Fruit fly (Drosophila melanogaster) whole organism, embryonic: ENCODE results near the gene CG10602.

ENCODE experiments used
- B-H1 ChIP-seq: fragments of 200-800 bp; sonication (Bioruptor generic); IDR thresholded peaks from 3 replicates; pipeline ENCODE4 v1.3.6; 2022; ENCODE audit warnings: missing biosample characterization, missing genetic modification characterization
- CG10654 ChIP-seq: fragments of 200-800 bp; sonication (Bioruptor generic); optimal IDR thresholded peaks from 2 replicates; lab custom pipeline; 2016; ENCODE audit warnings: missing biosample characterization, missing genetic modification characterization
- CG10959 ChIP-seq: fragments of 200-800 bp; sonication (Bioruptor generic); IDR thresholded peaks from 2 replicates; pipeline ENCODE4 v1.3.6; 2022; ENCODE audit warnings: missing biosample characterization, missing genetic modification characterization
- CG11456 ChIP-seq: fragments of 200-800 bp; sonication (Bioruptor generic); IDR thresholded peaks from 3 replicates; pipeline ENCODE4 v1.3.6; 2022; ENCODE audit warnings: missing biosample characterization, missing genetic modification characterization
- CG12071 ChIP-seq: fragments of 200-800 bp; sonication (Bioruptor generic); optimal IDR thresholded peaks from 3 replicates; lab custom pipeline; 2018; ENCODE audit warnings: missing biosample characterization, mild to moderate bottlenecking, missing genetic modification characterization
- CG13775 ChIP-seq: fragments of 200-800 bp; sonication (Bioruptor generic); optimal IDR thresholded peaks from 3 replicates; lab custom pipeline; 2017; ENCODE audit warnings: missing biosample characterization, mild to moderate bottlenecking, missing genetic modification characterization
- CG14050 ChIP-seq: fragments of 200-800 bp; sonication (Bioruptor generic); IDR thresholded peaks from 3 replicates; pipeline ENCODE4 v1.3.6; 2022; ENCODE audit warnings: missing biosample characterization, missing genetic modification characterization
- CG16779 ChIP-seq: fragments of 200-800 bp; sonication (Bioruptor generic); IDR thresholded peaks from 2 replicates; pipeline ENCODE4 v1.3.6; 2022; ENCODE audit warnings: missing biosample characterization, missing genetic modification characterization
- CG17359 ChIP-seq: fragments of 200-800 bp; sonication (Bioruptor generic); optimal IDR thresholded peaks from 3 replicates; lab custom pipeline; 2018; ENCODE audit warnings: missing biosample characterization, mild to moderate bottlenecking, missing genetic modification characterization, moderate library complexity
- CG17568 ChIP-seq: fragments of 200-800 bp; sonication (Bioruptor generic); optimal IDR thresholded peaks from 2 replicates; lab custom pipeline; 2018; ENCODE audit warnings: missing biosample characterization, mild to moderate bottlenecking, missing genetic modification characterization, moderate library complexity
- CG17912 ChIP-seq: fragments of 200-800 bp; sonication (Bioruptor generic); optimal IDR thresholded peaks from 2 replicates; lab custom pipeline; 2018; ENCODE audit warnings: missing biosample characterization, mild to moderate bottlenecking, missing genetic modification characterization
- CG18262 ChIP-seq: fragments of 200-800 bp; optimal IDR thresholded peaks from 3 replicates; lab custom pipeline; 2019; ENCODE audit warnings: missing biosample characterization, mild to moderate bottlenecking, missing genetic modification characterization, moderate library complexity
- CG6175 ChIP-seq: fragments of 200-800 bp; sonication (Bioruptor generic); IDR thresholded peaks from 3 replicates; pipeline ENCODE4 v1.3.6; 2022; ENCODE audit warnings: missing biosample characterization, missing genetic modification characterization
- CG6254 ChIP-seq: fragments of 200-800 bp; sonication (Bioruptor generic); optimal IDR thresholded peaks from 3 replicates; lab custom pipeline; 2017; ENCODE audit warnings: mild to moderate bottlenecking, missing biosample characterization, missing genetic modification reagents, missing genetic modification characterization
- CG6272 ChIP-seq: fragments of 200-800 bp; sonication (Bioruptor generic); IDR thresholded peaks from 2 replicates; pipeline ENCODE4 v1.3.6; 2022; ENCODE audit warnings: missing biosample characterization, missing genetic modification characterization
- CG6654 ChIP-seq: fragments of 200-800 bp; sonication (Bioruptor generic); optimal IDR thresholded peaks from 2 replicates; lab custom pipeline; 2017; ENCODE audit warnings: missing biosample characterization, mild to moderate bottlenecking, missing genetic modification characterization
- CG6765 ChIP-seq: fragments of 200-800 bp; sonication (Bioruptor generic); optimal IDR thresholded peaks from 3 replicates; lab custom pipeline; 2017; ENCODE audit warnings: missing biosample characterization, mild to moderate bottlenecking, missing genetic modification characterization
- CG6813 ChIP-seq: fragments of 200-800 bp; sonication (Bioruptor generic); optimal IDR thresholded peaks from 2 replicates; lab custom pipeline; 2017; ENCODE audit warnings: missing biosample characterization, missing genetic modification characterization, mild to moderate bottlenecking, moderate library complexity, missing genetic modification reagents
- CG7786 ChIP-seq: fragments of 200-800 bp; sonication (Bioruptor generic); optimal IDR thresholded peaks from 2 replicates; lab custom pipeline; 2016; ENCODE audit warnings: missing biosample characterization, missing genetic modification characterization
- CHES-1-like ChIP-seq: fragments of 200-800 bp; sonication (Bioruptor generic); optimal IDR thresholded peaks from 2 replicates; lab custom pipeline; 2016; ENCODE audit warnings: missing biosample characterization, missing genetic modification characterization
- CTCF ChIP-seq: fragments of 200-800 bp; sonication (Bioruptor generic); optimal IDR thresholded peaks from 2 replicates; lab custom pipeline; 2017; ENCODE audit warnings: missing biosample characterization, mild to moderate bottlenecking, missing genetic modification characterization, moderate library complexity
- Eip74EF ChIP-seq, 2 experiments: fragments of 200-800 bp in 1 of 2; fragments of >200 bp in 1 of 2; sonication (Bioruptor generic) in 1 of 2; optimal IDR thresholded peaks; 2 replicates each; lab custom pipeline; 2017 to 2019; ENCODE audit warnings: missing biosample characterization in 2 of 2, missing genetic modification characterization in 2 of 2, mild to moderate bottlenecking in 1 of 2, moderate library complexity in 1 of 2
- Gug ChIP-seq: fragments of 200-800 bp; sonication (Bioruptor generic); IDR thresholded peaks from 4 replicates; pipeline ENCODE4 v1.3.6; 2022; ENCODE audit warnings: missing biosample characterization, missing genetic modification characterization
- Hand ChIP-seq: fragments of 200-800 bp; sonication (Bioruptor generic); optimal IDR thresholded peaks from 2 replicates; lab custom pipeline; 2017; ENCODE audit warnings: mild to moderate bottlenecking, missing biosample characterization, missing genetic modification reagents, missing genetic modification characterization
- Hr3 ChIP-seq: fragments of 200-800 bp; sonication (Bioruptor generic); optimal IDR thresholded peaks from 3 replicates; lab custom pipeline; 2016; ENCODE audit warnings: missing biosample characterization, missing genetic modification characterization
- Hr39 ChIP-seq: fragments of >200 bp; optimal IDR thresholded peaks from 2 replicates; lab custom pipeline; 2017
- Mad ChIP-seq: fragments of 200-800 bp; sonication (Bioruptor generic); optimal IDR thresholded peaks from 2 replicates; lab custom pipeline; 2016; ENCODE audit warnings: missing biosample characterization, missing genetic modification characterization
- Max ChIP-seq: fragments of 200-800 bp; sonication (Bioruptor generic); optimal IDR thresholded peaks from 2 replicates; lab custom pipeline; 2016; ENCODE audit warnings: missing biosample characterization, mild to moderate bottlenecking, missing genetic modification characterization
- Oli ChIP-seq: fragments of 200-800 bp; sonication (Bioruptor generic); optimal IDR thresholded peaks from 2 replicates; lab custom pipeline; 2018; ENCODE audit warnings: missing biosample characterization, mild to moderate bottlenecking, missing genetic modification characterization, moderate library complexity
- Optix ChIP-seq: fragments of 200-800 bp; sonication (Bioruptor generic); IDR thresholded peaks from 3 replicates; pipeline ENCODE4 v1.3.6; 2022; ENCODE audit warnings: missing biosample characterization, missing genetic modification characterization
- Sin3A ChIP-seq: fragments of >200 bp; optimal IDR thresholded peaks from 2 replicates; lab custom pipeline; 2018
- Sox102F ChIP-seq: fragments of 200-800 bp; sonication (Bioruptor generic); optimal IDR thresholded peaks from 2 replicates; lab custom pipeline; 2018; ENCODE audit warnings: missing biosample characterization, mild to moderate bottlenecking, missing genetic modification characterization, moderate library complexity
- Taf1 ChIP-seq: fragments of 200-800 bp; sonication (Bioruptor generic); IDR thresholded peaks from 2 replicates; pipeline ENCODE4 v1.3.6; 2022; ENCODE audit warnings: missing biosample characterization, missing genetic modification characterization
- Xbp1 ChIP-seq: fragments of 200-800 bp; sonication (Bioruptor generic); optimal IDR thresholded peaks from 3 replicates; lab custom pipeline; 2016; ENCODE audit warnings: missing biosample characterization, mild to moderate bottlenecking, missing genetic modification characterization
- ash1 ChIP-seq: fragments of 200-800 bp; sonication (Bioruptor generic); optimal IDR thresholded peaks from 2 replicates; lab custom pipeline; 2018; ENCODE audit warnings: missing biosample characterization, mild to moderate bottlenecking, missing genetic modification characterization
- bbx ChIP-seq: fragments of 200-800 bp; sonication (Bioruptor generic); IDR thresholded peaks from 2 replicates; pipeline ENCODE4 v1.3.6; 2022; ENCODE audit warnings: missing biosample characterization, missing genetic modification characterization; ENCODE audit not compliant: partially characterized antibody
- chinmo ChIP-seq: fragments of 200-800 bp; sonication (Bioruptor generic); IDR thresholded peaks from 4 replicates; pipeline ENCODE4 v1.3.6; 2022; ENCODE audit warnings: missing biosample characterization, missing genetic modification characterization; ENCODE audit not compliant: partially characterized antibody
- crol ChIP-seq: fragments of 200-800 bp; sonication (Bioruptor generic); IDR thresholded peaks from 2 replicates; pipeline ENCODE4 v1.3.6; 2022; ENCODE audit warnings: missing biosample characterization, missing genetic modification characterization
- eyg ChIP-seq: fragments of 200-800 bp; sonication (Bioruptor generic); optimal IDR thresholded peaks from 3 replicates; lab custom pipeline; 2016; ENCODE audit warnings: missing biosample characterization, missing genetic modification characterization
- gfzf ChIP-seq: fragments of 200-800 bp; sonication (Bioruptor generic); optimal IDR thresholded peaks from 2 replicates; lab custom pipeline; 2016; ENCODE audit warnings: missing biosample characterization, mild to moderate bottlenecking, missing genetic modification characterization, moderate library complexity
- her ChIP-seq: fragments of 200-800 bp; sonication (Bioruptor generic); optimal IDR thresholded peaks from 2 replicates; lab custom pipeline; 2016; ENCODE audit warnings: missing biosample characterization, missing genetic modification characterization
- ind ChIP-seq: fragments of 200-800 bp; sonication (Bioruptor generic); optimal IDR thresholded peaks from 3 replicates; lab custom pipeline; 2016; ENCODE audit warnings: missing biosample characterization, missing genetic modification characterization
- kni ChIP-seq: fragments of 200-800 bp; sonication (Bioruptor generic); optimal IDR thresholded peaks from 3 replicates; lab custom pipeline; 2017; ENCODE audit warnings: mild to moderate bottlenecking, missing biosample characterization, missing genetic modification reagents, missing genetic modification characterization
- maf-S ChIP-seq: fragments of 200-800 bp; sonication (Bioruptor generic); optimal IDR thresholded peaks from 2 replicates; lab custom pipeline; 2016; ENCODE audit warnings: missing biosample characterization, missing genetic modification characterization
- sc ChIP-seq, 3 experiments: fragments of >200 bp in 2 of 3; fragments of 200-800 bp in 1 of 3; sonication (Bioruptor generic) in 1 of 3; optimal IDR thresholded peaks; 2 replicates in 2 of 3; 3 replicates in 1 of 3; lab custom pipeline; 2017; ENCODE audit warnings: mild to moderate bottlenecking in 1 of 3, missing biosample characterization in 1 of 3, missing genetic modification characterization in 1 of 3, missing genetic modification reagents in 1 of 3
- seq ChIP-seq: fragments of 200-800 bp; sonication (Bioruptor generic); IDR thresholded peaks from 2 replicates; pipeline ENCODE4 v1.3.6; 2022; ENCODE audit warnings: missing biosample characterization, missing genetic modification characterization
- sisA ChIP-seq: fragments of 200-800 bp; sonication (Bioruptor generic); IDR thresholded peaks from 2 replicates; pipeline ENCODE4 v1.3.6; 2022; ENCODE audit warnings: missing biosample characterization, missing genetic modification characterization
- slou ChIP-seq: fragments of 200-800 bp; sonication (Bioruptor generic); optimal IDR thresholded peaks from 3 replicates; lab custom pipeline; 2016; ENCODE audit warnings: missing biosample characterization, missing genetic modification characterization
- sr ChIP-seq: fragments of 200-800 bp; sonication (Bioruptor generic); IDR thresholded peaks from 3 replicates; pipeline ENCODE4 v1.3.6; 2022; ENCODE audit warnings: missing biosample characterization, missing genetic modification characterization
- zen ChIP-seq: fragments of 200-800 bp; sonication (Bioruptor generic); optimal IDR thresholded peaks from 3 replicates; lab custom pipeline; 2018; ENCODE audit warnings: missing biosample characterization, mild to moderate bottlenecking, missing genetic modification characterization, moderate library complexity

The CG10602 gene

dm6 chr2L:18839143-18839872 lies 19.7 kb downstream of the CG10602 start, which contains the start of gene CG10600 (continued):
- TF ChIP-seq CG6654 (GFP tag; lab: Kevin White, UChicago): no peak
- peak; percentile 66; the same call in 3 of the 4 replicates for TF ChIP-seq Gug (GFP tag; lab: Robert Waterston, UW)
- peak; percentile 81 for TF ChIP-seq maf-S (GFP tag; lab: Kevin White, UChicago)
- peak; percentile 53 for TF ChIP-seq CG18262 (tag; lab: Kevin White, UChicago)
- TF ChIP-seq gfzf (GFP tag; lab: Kevin White, UChicago): peak; percentile 44
- TF ChIP-seq Hr3 (GFP tag; lab: Kevin White, UChicago): peak; percentile 81
- TF ChIP-seq zen: peak; percentile 73
- no peak for TF ChIP-seq Hand (GFP tag; lab: Kevin White, UChicago)
- TF ChIP-seq CG17568 (GFP tag; lab: Kevin White, UChicago): no peak
- no peak for TF ChIP-seq sc (optimal IDR thresholded peaks at IDR 0.05; lab: Kevin White, UChicago)
- TF ChIP-seq sc (GFP tag; optimal IDR thresholded peaks at IDR 0.05; lab: Kevin White, UChicago): peak; percentile 28
- peak; percentile 83 for TF ChIP-seq CG17912 (GFP tag; lab: Kevin White, UChicago)
- TF ChIP-seq ash1 (GFP tag; lab: Kevin White, UChicago): peak; percentile 30
- peak; percentile 70 for TF ChIP-seq sisA (GFP tag; lab: Robert Waterston, UW)
- TF ChIP-seq B-H1 (GFP tag; lab: Robert Waterston, UW): peak; percentile 33; the same call in 1 of the 3 replicates
- no peak for TF ChIP-seq crol (GFP tag; lab: Robert Waterston, UW)
- peak; percentile 93 for TF ChIP-seq bbx (GFP tag; lab: Robert Waterston, UW)
- peak; percentile 46 for TF ChIP-seq CG13775 (GFP tag; lab: Kevin White, UChicago)
- peak; percentile 89 for TF ChIP-seq her (GFP tag; lab: Kevin White, UChicago)
- TF ChIP-seq Sox102F: no peak
- peak; percentile 90 for TF ChIP-seq Mad
- peak; percentile 70 for TF ChIP-seq Max (GFP tag; lab: Kevin White, UChicago)
- peak; percentile 100 for TF ChIP-seq CTCF (GFP tag; lab: Kevin White, UChicago)
- peak; percentile 88 for TF ChIP-seq CG7786
- no peak for TF ChIP-seq CG6765 (GFP tag; lab: Kevin White, UChicago)
- peak; percentile 93 for TF ChIP-seq chinmo (GFP tag; lab: Robert Waterston, UW)
- no peak for TF ChIP-seq seq
- TF ChIP-seq slou (GFP tag; lab: Kevin White, UChicago): peak; percentile 67
- TF ChIP-seq eyg (GFP tag; lab: Kevin White, UChicago): peak; percentile 80
- TF ChIP-seq Oli (tag; lab: Kevin White, UChicago): peak; percentile 42
- TF ChIP-seq CG11456 (GFP tag; lab: Robert Waterston, UW): peak; percentile 92
- TF ChIP-seq kni (GFP tag; lab: Kevin White, UChicago): peak; percentile 55
- peak; percentile 87 for TF ChIP-seq Sin3A (lab: Kevin White, UChicago)
- TF ChIP-seq ind (GFP tag; lab: Kevin White, UChicago): peak; percentile 86
- peak; percentile 75 for TF ChIP-seq CG10654 (GFP tag; lab: Kevin White, UChicago)
- peak; percentile 58; the same call in 2 of the 3 replicates for TF ChIP-seq Optix
- TF ChIP-seq Hr39 (lab: Kevin White, UChicago): no peak
- TF ChIP-seq Taf1: peak; percentile 52
- TF ChIP-seq sr (GFP tag; lab: Robert Waterston, UW): 0 out of 3 replicates have a peak, but pooled peaks have one; percentile 11
- peak; percentile 53 for TF ChIP-seq CG10959 (GFP tag; lab: Robert Waterston, UW)
- TF ChIP-seq Xbp1: peak; percentile 89
- peak; percentile 97 for TF ChIP-seq CHES-1-like (GFP tag; lab: Kevin White, UChicago)
- TF ChIP-seq CG6272 (GFP tag; lab: Robert Waterston, UW): peak; percentile 30; the same call in 1 of the 2 replicates
- peak; percentile 74 for TF ChIP-seq CG16779 (GFP tag; lab: Robert Waterston, UW)
- peak; percentile 70 for TF ChIP-seq CG17359 (tag; lab: Kevin White, UChicago)
- peak; percentile 28 for TF ChIP-seq CG6254 (GFP tag; lab: Kevin White, UChicago)
- no peak for TF ChIP-seq Eip74EF (GFP tag; optimal IDR thresholded peaks at IDR 0.05; lab: Kevin White, UChicago)
- peak; percentile 48 for TF ChIP-seq CG12071 (GFP tag; lab: Kevin White, UChicago)
- peak; percentile 49; the same call in 2 of the 3 replicates for TF ChIP-seq CG14050
- TF ChIP-seq CG6813 (GFP tag; lab: Kevin White, UChicago): peak; percentile 56
- peak; percentile 51; the same call in 1 of the 3 replicates for TF ChIP-seq CG6175 (GFP tag; lab: Robert Waterston, UW)
